Worm (Caenorhabditis elegans): ENCODE data around the gene nlp-78.

The nlp-78 gene

DNA sequence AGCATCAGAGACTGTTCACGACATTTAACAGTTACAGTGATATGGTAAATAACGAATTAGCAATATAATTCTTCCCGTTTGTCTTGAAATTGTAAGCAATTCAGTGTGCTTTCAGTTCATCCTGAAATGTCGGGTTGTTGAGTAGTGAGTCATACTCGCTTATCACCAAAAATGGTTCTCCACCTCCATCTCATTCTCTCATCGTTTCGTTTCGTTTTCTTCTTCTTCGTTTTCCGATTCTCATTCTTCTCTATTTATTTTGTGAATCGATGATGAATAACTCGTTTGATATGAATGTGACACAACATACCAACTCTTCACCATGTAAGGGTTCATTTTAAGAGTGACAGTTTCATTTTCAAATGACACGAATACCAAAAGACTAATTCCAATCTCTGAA, 19.6 kb upstream of the nlp-78 start:
- TF ChIP-seq dmd-4 (tag; optimal IDR thresholded peaks at IDR 0.05) (no peak), nhr-129 (tag; optimal IDR thresholded peaks at IDR 0.05) (peak; percentile 35), lsy-2 (tag; optimal IDR thresholded peaks at IDR 0.05) (peak in 1 of 2 experiments; percentile 1), fos-1 (tag; optimal IDR thresholded peaks at IDR 0.05) (peak; percentile 99)

DNA sequence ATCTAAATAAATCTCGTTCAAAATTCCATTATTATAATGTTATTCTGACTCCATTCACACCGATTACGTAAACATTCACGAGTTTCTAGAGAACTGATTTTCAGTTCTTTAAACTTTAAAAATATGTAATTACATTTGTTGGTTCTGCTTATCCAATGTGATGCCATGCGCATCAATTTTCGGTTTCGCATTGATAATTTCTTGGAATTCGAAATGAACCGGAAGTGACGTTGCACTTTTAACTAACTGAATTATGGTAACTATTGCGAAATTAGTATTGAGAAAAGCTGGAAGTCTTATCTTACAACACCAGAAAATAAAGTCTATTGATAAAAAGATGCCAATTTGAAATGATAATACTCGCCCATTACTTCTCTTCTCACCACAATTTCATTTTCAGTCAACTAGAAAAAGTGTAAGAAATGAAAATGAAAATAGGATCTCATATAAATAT, 18.2 kb upstream of the nlp-78 start:
- TF ChIP-seq nhr-237 (tag; optimal IDR thresholded peaks at IDR 0.05): no peak
- no peak for TF ChIP-seq mbf-1 (tag; optimal IDR thresholded peaks at IDR 0.05)
- TF ChIP-seq nhr-6 (tag; optimal IDR thresholded peaks at IDR 0.05): peak; percentile 6
- TF ChIP-seq nhr-129 (tag; optimal IDR thresholded peaks at IDR 0.05): peak; percentile 1
- TF ChIP-seq nhr-23 (tag; optimal IDR thresholded peaks at IDR 0.05): no peak
- TF ChIP-seq nhr-21 (tag; optimal IDR thresholded peaks at IDR 0.05): peak; percentile 78
- no peak for TF ChIP-seq mab-5 (tag; optimal IDR thresholded peaks at IDR 0.05)
- TF ChIP-seq sem-4 (tag; optimal IDR thresholded peaks at IDR 0.05): no peak
- no peak for TF ChIP-seq ceh-16 (tag; optimal IDR thresholded peaks at IDR 0.05)
- peak; percentile 80 for TF ChIP-seq sma-9 (GFP tag; optimal IDR thresholded peaks at IDR 0.05)
- no peak for TF ChIP-seq sma-9 (tag; optimal IDR thresholded peaks at IDR 0.05)
- TF ChIP-seq zag-1 (tag; optimal IDR thresholded peaks at IDR 0.05): peak; percentile 30
- no peak for TF ChIP-seq peb-1 (tag; optimal IDR thresholded peaks at IDR 0.05)
- TF ChIP-seq fos-1 (tag; optimal IDR thresholded peaks at IDR 0.05): peak; percentile 92
- TF ChIP-seq skn-1 (tag; optimal IDR thresholded peaks at IDR 0.05): no peak
- peak; percentile 46 for TF ChIP-seq ztf-4 (tag; optimal IDR thresholded peaks at IDR 0.05)
- peak; percentile 47 for TF ChIP-seq crh-2 (tag; optimal IDR thresholded peaks at IDR 0.05)
- peak; percentile 5 to 56 for TF ChIP-seq lsy-2 (tag; optimal IDR thresholded peaks at IDR 0.05)
- peak; percentile 25 for TF ChIP-seq dmd-4 (tag; optimal IDR thresholded peaks at IDR 0.05)
- TF ChIP-seq C34F6.9 (tag; optimal IDR thresholded peaks at IDR 0.05): peak; percentile 22
- no peak for TF ChIP-seq nhr-11 (tag; optimal IDR thresholded peaks at IDR 0.05)

DNA sequence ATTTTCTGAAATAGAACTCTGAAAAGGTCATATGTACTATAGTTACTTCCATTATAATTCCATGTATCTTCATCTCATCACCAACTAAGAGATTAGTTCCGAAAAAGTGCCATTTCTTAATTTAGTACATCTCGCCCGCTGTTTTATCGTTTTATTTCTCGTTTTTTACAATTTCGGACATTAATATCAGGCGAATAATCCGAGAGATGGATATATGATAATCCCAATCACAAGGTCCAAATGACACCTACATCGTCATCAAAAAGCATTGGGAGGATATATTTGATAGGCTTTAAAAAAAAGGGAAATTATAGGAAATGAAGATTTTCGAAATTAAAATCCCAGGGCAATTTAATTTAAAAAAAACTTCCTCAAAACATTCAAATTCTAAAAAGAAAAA, 15.6 kb upstream of the nlp-78 start:
- TF ChIP-seq peb-1 (tag; optimal IDR thresholded peaks at IDR 0.05) (no peak), Y55F3AM.14 (GFP tag; optimal IDR thresholded peaks at IDR 0.05) (no peak), nhr-10 (tag; optimal IDR thresholded peaks at IDR 0.05) (no peak), unc-55 (GFP tag; optimal IDR thresholded peaks at IDR 0.05) (no peak), R02D3.7 (tag; optimal IDR thresholded peaks at IDR 0.05) (no peak), ztf-1 (GFP tag; conservative IDR thresholded peaks at IDR 0.05) (no peak), dmd-4 (tag; optimal IDR thresholded peaks at IDR 0.05) (no peak), ceh-16 (tag; optimal IDR thresholded peaks at IDR 0.05) (no peak), lin-11 (tag; optimal IDR thresholded peaks at IDR 0.05) (no peak), nhr-129 (tag; optimal IDR thresholded peaks at IDR 0.05) (no peak), nhr-23 (tag; optimal IDR thresholded peaks at IDR 0.05) (no peak), lsy-2 (tag; optimal IDR thresholded peaks at IDR 0.05) (no peak)

DNA sequence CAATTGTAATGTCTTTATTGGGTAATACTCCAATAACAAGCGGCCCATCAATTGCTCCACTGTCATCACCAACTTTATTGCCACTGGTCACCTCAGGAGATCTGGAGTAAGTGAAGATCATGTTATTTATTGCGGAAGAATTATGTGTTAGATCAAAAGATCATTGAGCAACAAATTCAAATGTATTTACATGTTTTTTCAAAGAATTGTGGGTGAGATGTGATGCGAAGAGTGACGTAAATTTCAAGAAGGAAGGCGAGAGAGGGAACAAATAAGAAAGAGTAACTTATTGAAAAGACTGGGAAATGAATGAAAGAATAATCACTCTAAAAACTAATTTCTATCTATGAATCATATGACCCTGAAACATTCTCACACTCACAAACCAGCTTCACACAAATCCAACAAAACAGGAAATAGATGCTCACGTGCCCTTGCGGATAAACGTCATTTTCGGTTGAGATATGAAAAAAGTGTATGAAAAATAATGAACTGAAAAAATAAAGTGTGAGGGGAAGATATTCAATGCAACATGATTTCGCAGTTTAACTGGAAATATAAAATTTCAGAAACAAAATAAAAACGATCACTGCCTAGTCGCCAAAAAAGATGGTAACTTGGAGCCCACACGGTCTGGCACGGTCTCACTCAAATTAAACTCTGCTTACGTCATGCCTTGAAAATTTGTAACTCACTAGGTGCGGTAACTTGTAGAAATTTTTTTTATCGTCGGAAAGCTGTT, 15.0 kb upstream of the nlp-78 start:
- peak; percentile 25 for TF ChIP-seq ztf-4 (tag; optimal IDR thresholded peaks at IDR 0.05)
- TF ChIP-seq blmp-1 (tag; optimal IDR thresholded peaks at IDR 0.05; ENCODE audit: insufficient read depth): no peak
- no peak for TF ChIP-seq nhr-23 (tag; optimal IDR thresholded peaks at IDR 0.05)
- TF ChIP-seq sma-9 (GFP tag; optimal IDR thresholded peaks at IDR 0.05): peak; percentile 42
- no peak for TF ChIP-seq sma-9 (tag; optimal IDR thresholded peaks at IDR 0.05)
- TF ChIP-seq sma-3 (GFP tag; optimal IDR thresholded peaks at IDR 0.05): no peak
- no peak for TF ChIP-seq nhr-25 (tag; optimal IDR thresholded peaks at IDR 0.05)
- TF ChIP-seq ceh-82 (tag; optimal IDR thresholded peaks at IDR 0.05): no peak
- TF ChIP-seq lsy-2 (tag; optimal IDR thresholded peaks at IDR 0.05): peak in 1 of 2 experiments; percentile 6
- no peak for TF ChIP-seq elt-3 (tag; optimal IDR thresholded peaks at IDR 0.05)
- TF ChIP-seq nhr-21 (tag; optimal IDR thresholded peaks at IDR 0.05): no peak
- no peak for TF ChIP-seq fos-1 (tag; optimal IDR thresholded peaks at IDR 0.05)
- no peak for TF ChIP-seq zag-1 (tag; optimal IDR thresholded peaks at IDR 0.05)
- no peak for TF ChIP-seq nhr-10 (tag; optimal IDR thresholded peaks at IDR 0.05)
- TF ChIP-seq lin-11 (tag; optimal IDR thresholded peaks at IDR 0.05): no peak
- TF ChIP-seq lin-39 (tag; optimal IDR thresholded peaks at IDR 0.05): no peak
- no peak for TF ChIP-seq nhr-77 (tag; optimal IDR thresholded peaks at IDR 0.05)

Data from whole organism, L2 larva.